Worm (Caenorhabditis elegans): ENCODE data around the gene algn-12.

DNA sequence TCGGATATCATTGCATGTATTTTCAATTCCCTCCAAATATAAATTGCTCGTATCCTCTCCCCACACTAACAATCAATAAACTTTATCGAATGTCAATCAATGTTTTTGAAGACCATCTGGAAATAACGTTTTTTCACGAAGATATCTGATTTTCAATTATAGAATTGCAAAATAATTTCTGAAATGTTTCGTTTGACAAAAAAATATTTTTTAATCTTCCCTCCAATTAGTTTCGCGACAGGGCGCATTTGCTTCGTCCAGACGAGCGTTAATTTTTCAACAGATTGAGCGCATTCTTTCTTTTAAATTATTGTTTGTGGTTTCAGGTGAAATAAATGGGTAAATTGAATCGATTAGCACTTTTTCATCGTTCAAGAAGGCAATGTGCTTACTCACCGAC is 3.8 kb upstream of the algn-12 start, which contains the start of gene vars-1:
- TF ChIP-seq fkh-10 (GFP tag; optimal IDR thresholded peaks at IDR 0.05) (no peak), snpc-4 (tag; optimal IDR thresholded peaks at IDR 0.05) (no peak), ceh-28 (tag; optimal IDR thresholded peaks at IDR 0.05) (no peak), nhr-12 (tag; optimal IDR thresholded peaks at IDR 0.05) (no peak), ama-1 (optimal IDR thresholded peaks at IDR 0.05) (no peak)
